Fruit fly (Drosophila melanogaster): Measurements from ENCODE around the gene CG14984.

dm6 chr3L:3929968-3930767 lies 22.2 kb downstream of the CG14984 start:
- no peak for TF ChIP-seq insv (optimal IDR thresholded peaks at IDR 0.05)
- no peak for TF ChIP-seq ttk (optimal IDR thresholded peaks at IDR 0.05)
- TF ChIP-seq h (optimal IDR thresholded peaks at IDR 0.05): no peak

All from Kc167 (cell line).